Worm (Caenorhabditis elegans) whole organism, mixed stage, embryonic: ENCODE results near the gene T22B2.2.
A peak's percentile ranks its signal among the peaks of the same experiment; 100 is the strongest.

ENCODE experiments used
- bed-3 ChIP-seq: fragments of 200-800 bp; sonication (Bioruptor generic); optimal IDR thresholded peaks from 3 replicates; lab custom pipeline; 2018; ENCODE audit warnings: mild to moderate bottlenecking, missing genetic modification characterization, moderate library complexity, missing compliant biosample characterization
- blmp-1 ChIP-seq: fragments of 150-350 bp; optimal IDR thresholded peaks from 2 replicates; lab custom pipeline; 2014; ENCODE audit warnings: missing biosample characterization, missing genetic modification characterization
- ceh-39 ChIP-seq: fragments of 150-350 bp; optimal IDR thresholded peaks from 2 replicates; lab custom pipeline; 2014; ENCODE audit warnings: missing biosample characterization, missing genetic modification characterization
- elt-3 ChIP-seq: fragments of 150-350 bp; optimal IDR thresholded peaks from 2 replicates; lab custom pipeline; 2014; ENCODE audit warnings: missing biosample characterization, missing genetic modification characterization
- lin-32 ChIP-seq: fragments of 200-800 bp; sonication (Bioruptor generic); optimal IDR thresholded peaks from 2 replicates; lab custom pipeline; 2018; ENCODE audit warnings: mild to moderate bottlenecking, missing genetic modification characterization, missing compliant biosample characterization
- lsy-2 ChIP-seq: fragments of 150-350 bp; optimal IDR thresholded peaks from 2 replicates; lab custom pipeline; 2014; ENCODE audit warnings: missing biosample characterization, missing genetic modification characterization
- mab-5 ChIP-seq: fragments of 150-350 bp; optimal IDR thresholded peaks from 2 replicates; lab custom pipeline; 2014; ENCODE audit warnings: missing biosample characterization, missing genetic modification characterization
- nhr-12 ChIP-seq: fragments of 150-350 bp; optimal IDR thresholded peaks from 2 replicates; lab custom pipeline; 2014; ENCODE audit warnings: missing biosample characterization, missing genetic modification characterization
- nhr-237 ChIP-seq: fragments of 150-350 bp; optimal IDR thresholded peaks from 2 replicates; lab custom pipeline; 2014; ENCODE audit warnings: missing biosample characterization, missing genetic modification characterization
- nhr-28 ChIP-seq: fragments of 150-350 bp; optimal IDR thresholded peaks from 2 replicates; lab custom pipeline; 2014; ENCODE audit warnings: missing biosample characterization, missing genetic modification characterization
- snpc-4 ChIP-seq: fragments of 150-350 bp; optimal IDR thresholded peaks from 2 replicates; lab custom pipeline; 2014; ENCODE audit warnings: missing biosample characterization, missing genetic modification characterization
- unc-120 ChIP-seq: sonication (generic microtip); optimal IDR thresholded peaks from 2 replicates; lab custom pipeline; 2017; ENCODE audit warnings: missing genetic modification characterization, missing compliant biosample characterization; ENCODE audit not compliant: poor library complexity, severe bottlenecking
- zip-8 ChIP-seq: fragments of 150-350 bp; optimal IDR thresholded peaks from 2 replicates; lab custom pipeline; 2014; ENCODE audit warnings: missing biosample characterization, missing genetic modification characterization
- ztf-11 ChIP-seq: fragments of 150-350 bp; optimal IDR thresholded peaks from 2 replicates; lab custom pipeline; 2014; ENCODE audit warnings: missing biosample characterization, missing genetic modification characterization

DNA sequence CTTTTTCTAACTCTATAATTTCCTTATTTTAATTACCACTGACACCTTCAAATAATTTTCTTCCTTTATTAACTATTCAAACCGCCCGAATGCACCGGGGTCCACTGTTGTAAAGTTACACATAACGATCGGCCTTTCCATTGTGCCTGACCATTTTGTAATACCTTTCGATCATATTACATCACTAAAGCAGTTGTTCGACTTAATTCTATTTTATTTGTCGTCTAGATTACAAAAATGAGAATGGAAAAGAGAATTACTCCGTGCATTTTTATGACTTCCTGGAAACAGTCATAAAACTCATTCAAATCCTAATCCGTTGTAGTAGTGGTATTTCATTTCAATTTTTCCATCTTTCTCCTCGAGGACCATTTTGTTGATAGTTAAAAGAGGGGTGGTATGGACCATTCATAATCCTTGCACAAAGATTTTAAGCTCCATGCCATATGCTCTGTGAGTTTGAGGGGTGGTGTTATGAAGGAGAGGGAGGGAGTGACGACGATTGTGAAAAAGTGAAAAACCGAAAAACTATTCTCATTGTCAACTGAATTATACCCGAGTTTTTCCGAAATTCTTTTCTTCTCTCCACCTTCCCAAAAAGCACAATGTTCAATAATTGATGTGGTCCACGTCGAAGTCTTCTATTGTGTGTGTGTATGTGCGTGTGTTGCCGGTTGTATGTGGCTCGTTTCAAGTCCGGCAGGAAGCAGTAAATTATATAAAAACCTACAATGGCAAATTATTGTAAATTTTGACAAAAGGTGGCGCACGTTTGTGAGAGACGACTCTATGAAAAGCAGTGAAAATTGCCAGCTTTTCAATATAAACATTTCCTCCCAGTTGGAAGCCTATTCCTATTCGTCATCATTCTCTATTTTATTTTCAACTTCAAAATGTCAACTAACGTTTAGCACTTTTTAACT, 21.7 kb upstream of the T22B2.2 start:
- TF ChIP-seq snpc-4 (tag; lab: Kevin White, UChicago), result no peak
- TF ChIP-seq mab-5 (tag; lab: Kevin White, UChicago), result no peak
- no peak for TF ChIP-seq elt-3 (tag; lab: Kevin White, UChicago)
- no peak for TF ChIP-seq nhr-12 (tag; lab: Kevin White, UChicago)
- no peak for TF ChIP-seq nhr-237 (tag; lab: Kevin White, UChicago)
- peak; percentile 14 for TF ChIP-seq unc-120 (tag; lab: Kevin White, UChicago)
- no peak for TF ChIP-seq blmp-1 (tag; lab: Kevin White, UChicago)
- no peak for TF ChIP-seq lin-32 (GFP tag; lab: Kevin White, UChicago)
- TF ChIP-seq zip-8 (tag; lab: Kevin White, UChicago), result no peak
- TF ChIP-seq bed-3, result no peak
- no peak for TF ChIP-seq nhr-28
- no peak for TF ChIP-seq ceh-39
- TF ChIP-seq ztf-11 (tag; lab: Kevin White, UChicago), result no peak
- TF ChIP-seq lsy-2 (tag; lab: Kevin White, UChicago), result no peak
